Worm (Caenorhabditis elegans) whole organism, young adult: ENCODE results near the gene sri-34.

Source experiments
- B0035.1 ChIP-seq: sonication (generic microtip); optimal IDR thresholded peaks from 2 replicates; lab custom pipeline; 2016; ENCODE audit warnings: missing genetic modification characterization, mild to moderate bottlenecking, missing compliant biosample characterization, missing genotype, missing genetic modification reagents
- C06A6.2 ChIP-seq: fragments of 200-800 bp; sonication (Bioruptor generic); conservative IDR thresholded peaks from 2 replicates; pipeline ENCODE4 v1.3.6; 2022; ENCODE audit warnings: missing genetic modification characterization, missing compliant biosample characterization
- C17E4.6 ChIP-seq: fragments of 200-800 bp; sonication (Bioruptor generic); IDR thresholded peaks from 2 replicates; pipeline ENCODE4 v1.3.6; 2022; ENCODE audit warnings: missing genetic modification reagents, missing genetic modification characterization, missing compliant biosample characterization
- F39B2.1 ChIP-seq: fragments of 200-800 bp; sonication (Bioruptor generic); IDR thresholded peaks from 2 replicates; pipeline ENCODE4 v1.3.6; 2022; ENCODE audit warnings: missing genetic modification reagents, missing genetic modification characterization, missing compliant biosample characterization
- F55B11.4 ChIP-seq: sonication (generic microtip); optimal IDR thresholded peaks from 2 replicates; lab custom pipeline; 2016; ENCODE audit warnings: missing compliant biosample characterization, missing genetic modification characterization, borderline replicate concordance; ENCODE audit not compliant: insufficient read depth
- akir-1 ChIP-seq: fragments of 200-800 bp; sonication (Bioruptor generic); optimal IDR thresholded peaks from 2 replicates; lab custom pipeline; 2018; ENCODE audit warnings: mild to moderate bottlenecking, missing genetic modification characterization, moderate library complexity, missing compliant biosample characterization
- bed-1 ChIP-seq: fragments of 200-800 bp; sonication (Bioruptor generic); IDR thresholded peaks from 2 replicates; pipeline ENCODE4 v1.3.6; 2022; ENCODE audit warnings: missing genetic modification reagents, missing genetic modification characterization, missing compliant biosample characterization
- chd-7 ChIP-seq: sonication (generic microtip); optimal IDR thresholded peaks from 2 replicates; lab custom pipeline; 2016; ENCODE audit warnings: mild to moderate bottlenecking, missing genetic modification characterization, moderate library complexity, missing compliant biosample characterization
- dox-1 ChIP-seq: fragments of 200-800 bp; sonication (Bioruptor generic); IDR thresholded peaks from 2 replicates; pipeline ENCODE4 v1.3.6; 2022; ENCODE audit warnings: missing genetic modification reagents, missing genetic modification characterization, missing compliant biosample characterization
- egl-18 ChIP-seq: fragments of 200-800 bp; sonication (Bioruptor generic); IDR thresholded peaks from 2 replicates; pipeline ENCODE4 v1.3.6; 2022; ENCODE audit warnings: missing genetic modification reagents, missing genetic modification characterization, missing compliant biosample characterization
- egrh-3 ChIP-seq: fragments of 200-800 bp; sonication (Bioruptor generic); IDR thresholded peaks from 2 replicates; pipeline ENCODE4 v1.3.6; 2022; ENCODE audit warnings: missing genetic modification reagents, missing genetic modification characterization, missing compliant biosample characterization
- fkh-3 ChIP-seq: sonication (generic microtip); optimal IDR thresholded peaks from 2 replicates; lab custom pipeline; 2016; ENCODE audit warnings: mild to moderate bottlenecking, missing genetic modification characterization, missing compliant biosample characterization
- madf-3 ChIP-seq: fragments of 200-800 bp; sonication (Bioruptor generic); IDR thresholded peaks from 2 replicates; pipeline ENCODE4 v1.3.6; 2022; ENCODE audit warnings: missing genetic modification reagents, missing genetic modification characterization, missing compliant biosample characterization
- nhr-120 ChIP-seq: fragments of 200-800 bp; sonication (Bioruptor generic); IDR thresholded peaks from 2 replicates; pipeline ENCODE4 v1.3.6; 2022; ENCODE audit warnings: missing genetic modification characterization, missing compliant biosample characterization
- rpc-1 ChIP-seq, 2 experiments: fragments of 150-350 bp in 1 of 2; sonication (generic microtip) in 1 of 2; optimal IDR thresholded peaks; 2 replicates each; lab custom pipeline; 2014 to 2018; ENCODE audit warnings: missing biosample characterization in 1 of 2, missing genetic modification characterization in 1 of 2, missing genetic modification reagents in 1 of 2, missing genotype in 1 of 2
- snpc-1.1 ChIP-seq: sonication (generic microtip); optimal IDR thresholded peaks from 2 replicates; lab custom pipeline; 2017; ENCODE audit warnings: missing genetic modification characterization, mild to moderate bottlenecking, missing compliant biosample characterization, antibody characterized with exemption, moderate library complexity, missing genotype, missing genetic modification reagents; ENCODE audit not compliant: insufficient read depth
- snpc-4 ChIP-seq, 5 experiments: fragments of 150-350 bp in 1 of 5; sonication (generic microtip) in 4 of 5; optimal IDR thresholded peaks; 2 replicates each; lab custom pipeline; 2014 to 2018; ENCODE audit warnings: missing genetic modification characterization in 5 of 5, missing biosample characterization in 3 of 5, antibody characterized with exemption in 2 of 5, mild to moderate bottlenecking in 2 of 5, missing compliant biosample characterization in 2 of 5, missing genotype in 2 of 5, moderate library complexity in 2 of 5, missing genetic modification reagents in 1 of 5
- tbx-9 ChIP-seq: sonication (generic microtip); optimal IDR thresholded peaks from 2 replicates; lab custom pipeline; 2016; ENCODE audit warnings: borderline replicate concordance, missing genetic modification characterization, inconsistent platforms, missing compliant biosample characterization
- xnd-1 ChIP-seq: sonication (generic microtip); optimal IDR thresholded peaks from 2 replicates; lab custom pipeline; 2016; ENCODE audit warnings: missing genotype, missing genetic modification reagents, missing genetic modification characterization, missing compliant biosample characterization
- zfh-2 ChIP-seq: fragments of 200-800 bp; sonication (Bioruptor generic); conservative IDR thresholded peaks from 2 replicates; pipeline ENCODE4 v1.3.6; 2022; ENCODE audit warnings: missing genetic modification reagents, missing genetic modification characterization, missing compliant biosample characterization

The sri-34 gene

DNA sequence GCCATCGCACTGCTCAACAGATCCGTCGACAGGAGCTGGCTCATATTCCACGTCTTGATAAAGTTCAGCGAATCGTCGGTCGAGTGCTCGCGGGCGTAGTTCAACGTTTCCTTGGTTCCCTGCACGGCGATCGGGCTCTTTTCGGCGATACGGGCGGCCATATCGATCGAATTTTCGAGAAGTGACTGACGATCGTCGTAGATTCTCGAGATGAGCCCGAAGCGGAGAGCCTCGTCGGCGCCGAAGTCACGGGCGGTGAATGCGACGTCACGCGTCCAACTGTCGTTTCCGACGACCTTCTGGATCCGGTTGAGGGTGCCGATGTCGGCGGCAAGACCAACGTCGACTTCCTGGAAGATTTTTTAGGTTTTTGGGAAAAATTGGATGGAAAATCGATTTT is 49.4 kb downstream of the sri-34 start:
- TF ChIP-seq F39B2.1 (GFP tag; lab: Robert Waterston, UW) (no peak), zfh-2 (GFP tag; lab: Robert Waterston, UW) (peak; percentile 55; the same call in 1 of the 2 replicates), dox-1 (0 out of 2 replicates have a peak, but pooled peaks have one; percentile 12), B0035.1 (tag; lab: Kevin White, UChicago) (no peak)

DNA sequence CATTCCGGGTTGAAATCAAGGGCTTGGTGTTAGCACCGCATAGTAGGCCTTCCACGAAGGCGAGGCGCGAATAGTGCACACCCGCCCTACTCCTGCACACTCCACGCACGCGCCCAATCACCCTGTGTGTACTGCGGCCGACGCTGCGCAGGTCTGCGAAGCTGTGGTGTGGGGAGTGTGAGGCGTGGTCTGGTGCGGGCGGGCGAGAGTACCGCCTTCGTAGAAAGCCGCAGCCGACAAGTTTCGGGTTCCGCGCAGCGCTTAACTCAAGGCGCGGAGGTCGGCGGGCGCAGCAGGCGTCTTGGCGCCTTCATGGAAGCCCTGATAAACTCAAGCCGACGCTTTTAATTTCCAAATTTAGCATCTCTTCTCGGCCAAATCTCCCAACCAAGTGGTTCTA is 50.8 kb downstream of the sri-34 start:
- TF ChIP-seq rpc-1 (optimal IDR thresholded peaks at IDR 0.05; lab: Kevin White, UChicago) (no peak), rpc-1 (tag; optimal IDR thresholded peaks at IDR 0.05; lab: Kevin White, UChicago) (no peak), nhr-120 (GFP tag; lab: Robert Waterston, UW) (no peak), bed-1 (no peak), egl-18 (no peak), zfh-2 (GFP tag; lab: Robert Waterston, UW) (peak; percentile 93), F55B11.4 (tag; lab: Kevin White, UChicago) (no peak), akir-1 (GFP tag; lab: Kevin White, UChicago) (no peak), xnd-1 (tag; lab: Kevin White, UChicago) (no peak), chd-7 (peak; percentile 7), fkh-3 (tag; lab: Kevin White, UChicago) (no peak), C17E4.6 (no peak), madf-3 (GFP tag; lab: Robert Waterston, UW) (no peak), B0035.1 (tag; lab: Kevin White, UChicago) (no peak), snpc-4 (GFP tag; optimal IDR thresholded peaks at IDR 0.05; lab: Kevin White, UChicago) (no peak), snpc-4 (tag; optimal IDR thresholded peaks at IDR 0.05; lab: Kevin White, UChicago) (peak in 3 of 4 experiments; percentile 51 to 81 (median 58)), tbx-9 (tag; lab: Kevin White, UChicago) (no peak), snpc-1.1 (tag; lab: Kevin White, UChicago) (peak; percentile 59), egrh-3 (GFP tag; lab: Robert Waterston, UW) (peak; percentile 84), C06A6.2 (GFP tag; lab: Robert Waterston, UW) (no peak)
